Fruit fly (Drosophila melanogaster): ENCODE measurements around the gene Eogt.

DNA sequence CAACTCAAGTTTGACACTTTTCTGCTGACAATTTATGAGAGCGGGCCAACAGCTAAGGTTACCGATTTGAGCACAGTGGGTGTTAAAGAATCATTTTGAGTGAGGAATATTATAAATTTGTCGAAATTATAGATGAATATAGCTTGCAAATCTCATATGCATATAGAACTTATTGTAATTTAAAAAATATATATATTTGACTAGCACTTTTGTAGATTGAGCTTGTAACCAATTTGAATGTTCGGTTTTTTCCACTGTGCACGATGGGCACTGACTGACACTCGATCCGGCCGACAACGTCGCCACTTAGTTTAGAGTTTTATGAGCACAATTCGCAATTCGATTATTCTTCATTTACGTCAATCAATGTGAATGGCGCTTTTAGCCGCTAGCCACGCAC, 17.6 kb downstream of the Eogt start:
- no peak for TF ChIP-seq OdsH (GFP tag; optimal IDR thresholded peaks at IDR 0.05)
- TF ChIP-seq Dfd (GFP tag; optimal IDR thresholded peaks at IDR 0.05): no peak
- no peak for TF ChIP-seq HLH106 (tag; optimal IDR thresholded peaks at IDR 0.05)
- TF ChIP-seq Hr78 (GFP tag; optimal IDR thresholded peaks at IDR 0.05): no peak
- TF ChIP-seq pan (optimal IDR thresholded peaks at IDR 0.05): no peak
- TF ChIP-seq Jra (GFP tag; optimal IDR thresholded peaks at IDR 0.05): no peak
- no peak for TF ChIP-seq Sp1 (GFP tag; optimal IDR thresholded peaks at IDR 0.05)
- no peak for TF ChIP-seq ey (GFP tag; optimal IDR thresholded peaks at IDR 0.05)
- no peak for TF ChIP-seq usp (GFP tag; optimal IDR thresholded peaks at IDR 0.05)
